Fruit fly (Drosophila melanogaster) whole organism: ENCODE measurements around the gene CG7857.

ENCODE experiments used
- EcR ChIP-seq, 2 experiments: fragments of >200 bp; optimal IDR thresholded peaks; 2 replicates each; lab custom pipeline; 2017; ENCODE audit warnings: missing biosample characterization in 2 of 2, missing genetic modification characterization in 2 of 2, missing genetic modification reagents in 2 of 2
- pan ChIP-seq: fragments of >200 bp; optimal IDR thresholded peaks from 2 replicates; lab custom pipeline; 2017
- psq ChIP-seq: fragments of >200 bp; optimal IDR thresholded peaks from 2 replicates; lab custom pipeline; 2017
- usp ChIP-seq: fragments of >200 bp; optimal IDR thresholded peaks from 2 replicates; lab custom pipeline; 2017; ENCODE audit warnings: missing biosample characterization, missing genetic modification characterization, mixed read lengths

DNA sequence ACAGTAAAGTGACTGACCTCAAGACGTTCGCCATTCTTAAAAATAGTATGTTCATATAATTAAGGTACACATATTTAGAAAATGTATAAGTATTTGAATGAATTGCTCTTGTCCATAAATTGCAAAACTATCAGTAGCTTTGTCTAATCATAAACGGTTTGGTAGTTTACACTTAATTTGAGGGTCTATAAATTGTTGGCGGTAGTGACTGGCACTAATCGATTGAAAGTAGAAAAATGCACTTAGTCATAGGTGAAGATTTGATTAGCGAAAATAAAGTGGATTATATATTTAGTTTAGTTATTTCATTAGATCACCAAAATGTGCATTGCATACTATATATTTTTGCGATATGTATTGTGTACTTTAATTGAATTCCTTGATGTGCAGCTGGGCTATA, 9.0 kb upstream of the CG7857 start:
- TF ChIP-seq usp (no peak), psq (lab: Kevin White, UChicago) (no peak), EcR (GFP tag; optimal IDR thresholded peaks at IDR 0.05; lab: Kevin White, UChicago) (no peak), pan (lab: Kevin White, UChicago) (no peak)
